Worm (Caenorhabditis elegans): Measurements from ENCODE around the gene Y54F10AM.6.

DNA sequence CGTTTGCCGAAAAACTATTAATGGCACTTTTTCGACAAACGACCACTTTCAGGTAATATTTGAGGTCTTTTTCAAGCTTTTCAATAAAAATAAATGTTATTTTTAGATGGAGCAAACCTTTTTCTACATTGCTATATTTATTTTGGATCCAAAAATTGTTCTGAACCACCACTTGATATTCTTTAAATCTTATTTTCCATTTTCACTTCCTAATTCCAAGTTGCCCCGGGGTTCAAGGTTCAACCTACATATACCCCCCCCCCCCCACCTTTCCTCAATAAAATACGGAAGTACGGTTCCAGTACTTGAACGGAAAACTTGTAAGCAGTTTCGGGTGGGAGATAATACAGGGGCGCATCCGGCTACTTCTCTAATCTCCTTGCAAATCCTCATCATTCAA lies at the start of gene Y54F10AM.6:
- TF ChIP-seq sea-2 (GFP tag; optimal IDR thresholded peaks at IDR 0.05), result no peak
- TF ChIP-seq egl-27 (tag; optimal IDR thresholded peaks at IDR 0.05), result no peak
- no peak for TF ChIP-seq nhr-12 (tag; optimal IDR thresholded peaks at IDR 0.05)
- no peak for TF ChIP-seq nhr-237 (tag; optimal IDR thresholded peaks at IDR 0.05)
- no peak for TF ChIP-seq elt-3 (tag; optimal IDR thresholded peaks at IDR 0.05)

All from whole organism, L3 larva.